Fruit fly (Drosophila melanogaster) whole organism, embryonic: ENCODE measurements around the gene CG1299.
A peak's percentile ranks its signal among the peaks of the same experiment; 100 is the strongest.

Source experiments
- B-H2 ChIP-seq: fragments of 200-800 bp; sonication (Bioruptor generic); optimal IDR thresholded peaks from 2 replicates; lab custom pipeline; 2018; ENCODE audit warnings: missing biosample characterization, mild to moderate bottlenecking, missing genetic modification characterization
- CG10565 ChIP-seq: fragments of 200-800 bp; sonication (Bioruptor generic); optimal IDR thresholded peaks from 3 replicates; lab custom pipeline; 2016; ENCODE audit warnings: missing biosample characterization, mild to moderate bottlenecking, missing genetic modification characterization
- CG12071 ChIP-seq: fragments of 200-800 bp; sonication (Bioruptor generic); optimal IDR thresholded peaks from 3 replicates; lab custom pipeline; 2018; ENCODE audit warnings: missing biosample characterization, mild to moderate bottlenecking, missing genetic modification characterization
- CG12659 ChIP-seq: fragments of 200-800 bp; sonication (Bioruptor generic); optimal IDR thresholded peaks from 3 replicates; lab custom pipeline; 2017; ENCODE audit warnings: mild to moderate bottlenecking, missing biosample characterization, missing genetic modification reagents, missing genetic modification characterization
- CG13287 ChIP-seq: fragments of 200-800 bp; sonication (Bioruptor generic); IDR thresholded peaks from 2 replicates; pipeline ENCODE4 v1.3.6; 2022; ENCODE audit warnings: missing biosample characterization, missing genetic modification characterization; ENCODE audit not compliant: partially characterized antibody
- CG13894 ChIP-seq: fragments of 200-800 bp; sonication (Bioruptor generic); optimal IDR thresholded peaks from 3 replicates; lab custom pipeline; 2018; ENCODE audit warnings: missing biosample characterization, mild to moderate bottlenecking, missing genetic modification characterization, moderate library complexity
- CG14441 ChIP-seq: fragments of 200-800 bp; sonication (Bioruptor generic); IDR thresholded peaks from 2 replicates; pipeline ENCODE4 v1.3.6; 2022; ENCODE audit warnings: missing biosample characterization, missing genetic modification characterization
- CG15479 ChIP-seq: fragments of 200-800 bp; sonication (Bioruptor generic); optimal IDR thresholded peaks from 3 replicates; lab custom pipeline; 2019; ENCODE audit warnings: missing biosample characterization, mild to moderate bottlenecking, missing genetic modification characterization, moderate library complexity
- CG17802 ChIP-seq: fragments of 200-800 bp; sonication (Bioruptor generic); optimal IDR thresholded peaks from 2 replicates; lab custom pipeline; 2018; ENCODE audit warnings: missing biosample characterization, mild to moderate bottlenecking, missing genetic modification characterization, moderate library complexity
- CG17912 ChIP-seq: fragments of 200-800 bp; sonication (Bioruptor generic); optimal IDR thresholded peaks from 2 replicates; lab custom pipeline; 2018; ENCODE audit warnings: missing biosample characterization, mild to moderate bottlenecking, missing genetic modification characterization
- CG2116 ChIP-seq: fragments of 200-800 bp; sonication (Bioruptor generic); optimal IDR thresholded peaks from 3 replicates; lab custom pipeline; 2018; ENCODE audit warnings: missing biosample characterization, mild to moderate bottlenecking, missing genetic modification characterization
- CG2120 ChIP-seq: fragments of 200-800 bp; sonication (Bioruptor generic); optimal IDR thresholded peaks from 3 replicates; lab custom pipeline; 2016; ENCODE audit warnings: missing biosample characterization, missing genetic modification characterization
- CG2202 ChIP-seq: fragments of 200-800 bp; sonication (Bioruptor generic); optimal IDR thresholded peaks from 2 replicates; lab custom pipeline; 2018; ENCODE audit warnings: missing biosample characterization, mild to moderate bottlenecking, missing genetic modification characterization
- CG2875 ChIP-seq: fragments of 200-800 bp; sonication (Bioruptor generic); optimal IDR thresholded peaks from 2 replicates; lab custom pipeline; 2017; ENCODE audit warnings: missing biosample characterization, mild to moderate bottlenecking, missing genetic modification characterization, missing genetic modification reagents
- CG31365 ChIP-seq: fragments of 200-800 bp; sonication (Bioruptor generic); optimal IDR thresholded peaks from 2 replicates; lab custom pipeline; 2018; ENCODE audit warnings: missing biosample characterization, mild to moderate bottlenecking, missing genetic modification characterization
- CG32532 ChIP-seq: fragments of 200-800 bp; sonication (Bioruptor generic); IDR thresholded peaks from 2 replicates; pipeline ENCODE4 v1.3.6; 2022; ENCODE audit warnings: missing biosample characterization, missing genetic modification characterization
- CG34376 ChIP-seq: fragments of 200-800 bp; sonication (Bioruptor generic); optimal IDR thresholded peaks from 2 replicates; lab custom pipeline; 2018; ENCODE audit warnings: missing biosample characterization, mild to moderate bottlenecking, missing genetic modification characterization
- CG3847 ChIP-seq: fragments of 200-800 bp; sonication (Bioruptor generic); IDR thresholded peaks from 2 replicates; pipeline ENCODE4 v1.3.6; 2022; ENCODE audit warnings: missing biosample characterization, missing genetic modification characterization
- CG4707 ChIP-seq: fragments of 200-800 bp; sonication (Bioruptor generic); optimal IDR thresholded peaks from 2 replicates; lab custom pipeline; 2018; ENCODE audit warnings: missing biosample characterization, mild to moderate bottlenecking, missing genetic modification characterization, moderate library complexity
- CG7839 ChIP-seq: fragments of 200-800 bp; sonication (Bioruptor generic); optimal IDR thresholded peaks from 3 replicates; lab custom pipeline; 2018; ENCODE audit warnings: missing biosample characterization, mild to moderate bottlenecking, missing genetic modification characterization, moderate library complexity
- CG9609 ChIP-seq: fragments of 200-800 bp; sonication (Bioruptor generic); optimal IDR thresholded peaks from 3 replicates; lab custom pipeline; 2016; ENCODE audit warnings: missing biosample characterization, missing genetic modification characterization
- Dbx ChIP-seq: fragments of 200-800 bp; sonication (Bioruptor generic); IDR thresholded peaks from 3 replicates; pipeline ENCODE4 v1.3.6; 2022; ENCODE audit warnings: missing biosample characterization, missing genetic modification characterization
- Deaf1 ChIP-seq: fragments of 200-800 bp; optimal IDR thresholded peaks from 3 replicates; lab custom pipeline; 2019; ENCODE audit warnings: missing biosample characterization, mild to moderate bottlenecking, missing genetic modification characterization, moderate library complexity
- Doc3 ChIP-seq: fragments of 200-800 bp; sonication (Bioruptor generic); IDR thresholded peaks from 3 replicates; pipeline ENCODE4 v1.3.6; 2022; ENCODE audit warnings: missing biosample characterization, missing genetic modification characterization; ENCODE audit not compliant: partially characterized antibody
- Drgx ChIP-seq: fragments of 200-800 bp; sonication (Bioruptor generic); IDR thresholded peaks from 2 replicates; pipeline ENCODE4 v1.3.6; 2022; ENCODE audit warnings: missing biosample characterization, missing genetic modification characterization
- Fer3 ChIP-seq: fragments of 200-800 bp; sonication (Bioruptor generic); optimal IDR thresholded peaks from 2 replicates; lab custom pipeline; 2018; ENCODE audit warnings: missing biosample characterization, mild to moderate bottlenecking, missing genetic modification characterization, moderate library complexity
- Hand ChIP-seq: fragments of 200-800 bp; sonication (Bioruptor generic); optimal IDR thresholded peaks from 2 replicates; lab custom pipeline; 2017; ENCODE audit warnings: mild to moderate bottlenecking, missing biosample characterization, missing genetic modification reagents, missing genetic modification characterization
- Mrtf ChIP-seq: fragments of 200-800 bp; sonication (Bioruptor generic); IDR thresholded peaks from 3 replicates; pipeline ENCODE4 v1.3.6; 2022; ENCODE audit warnings: missing biosample characterization, missing genetic modification characterization
- NK7.1 ChIP-seq: fragments of 200-800 bp; sonication (Bioruptor generic); optimal IDR thresholded peaks from 3 replicates; lab custom pipeline; 2016; ENCODE audit warnings: missing biosample characterization, missing genetic modification characterization
- PHDP ChIP-seq: fragments of 200-800 bp; sonication (Bioruptor generic); optimal IDR thresholded peaks from 3 replicates; lab custom pipeline; 2018; ENCODE audit warnings: missing biosample characterization, mild to moderate bottlenecking, missing genetic modification characterization, moderate library complexity
- ase ChIP-seq: fragments of 200-800 bp; sonication (Bioruptor generic); IDR thresholded peaks from 3 replicates; pipeline ENCODE4 v1.3.6; 2022; ENCODE audit warnings: missing biosample characterization, missing genetic modification characterization
- ato ChIP-seq: fragments of 200-800 bp; sonication (Bioruptor generic); IDR thresholded peaks from 2 replicates; pipeline ENCODE4 v1.3.6; 2022; ENCODE audit warnings: missing biosample characterization, missing genetic modification characterization; ENCODE audit not compliant: partially characterized antibody
- bigmax ChIP-seq: fragments of 200-800 bp; sonication (Bioruptor generic); optimal IDR thresholded peaks from 2 replicates; lab custom pipeline; 2018; ENCODE audit warnings: missing biosample characterization, mild to moderate bottlenecking, missing genetic modification characterization
- ci ChIP-seq: fragments of 200-800 bp; sonication (Bioruptor generic); IDR thresholded peaks from 3 replicates; pipeline ENCODE4 v1.3.6; 2022; ENCODE audit warnings: missing biosample characterization, missing genetic modification characterization
- corto ChIP-seq: fragments of 200-800 bp; sonication (Bioruptor generic); optimal IDR thresholded peaks from 2 replicates; lab custom pipeline; 2016; ENCODE audit warnings: missing biosample characterization, mild to moderate bottlenecking, missing genetic modification characterization, moderate library complexity
- crol ChIP-seq: fragments of 200-800 bp; sonication (Bioruptor generic); IDR thresholded peaks from 2 replicates; pipeline ENCODE4 v1.3.6; 2022; ENCODE audit warnings: missing biosample characterization, missing genetic modification characterization
- dimm ChIP-seq: fragments of 200-800 bp; sonication (Bioruptor generic); IDR thresholded peaks from 2 replicates; pipeline ENCODE4 v1.3.6; 2022; ENCODE audit warnings: missing biosample characterization, missing genetic modification characterization
- exex ChIP-seq: fragments of 200-800 bp; sonication (Bioruptor generic); optimal IDR thresholded peaks from 4 replicates; lab custom pipeline; 2018; ENCODE audit warnings: missing biosample characterization, mild to moderate bottlenecking, missing genetic modification characterization, moderate library complexity
- fru ChIP-seq: fragments of >200 bp; optimal IDR thresholded peaks from 2 replicates; lab custom pipeline; 2017
- grn ChIP-seq: fragments of 200-800 bp; sonication (Bioruptor generic); optimal IDR thresholded peaks from 3 replicates; lab custom pipeline; 2017; ENCODE audit warnings: missing biosample characterization, missing genetic modification characterization
- ham ChIP-seq: fragments of 200-800 bp; sonication (Bioruptor generic); IDR thresholded peaks from 2 replicates; pipeline ENCODE4 v1.3.6; 2022; ENCODE audit warnings: missing biosample characterization, missing genetic modification characterization
- her ChIP-seq: fragments of 200-800 bp; sonication (Bioruptor generic); optimal IDR thresholded peaks from 2 replicates; lab custom pipeline; 2016; ENCODE audit warnings: missing biosample characterization, missing genetic modification characterization
- lab ChIP-seq: fragments of 200-800 bp; sonication (Bioruptor generic); optimal IDR thresholded peaks from 3 replicates; lab custom pipeline; 2017; ENCODE audit warnings: missing biosample characterization, missing genetic modification characterization, mild to moderate bottlenecking, moderate library complexity, missing genetic modification reagents
- lmd ChIP-seq: fragments of 200-800 bp; sonication (Bioruptor generic); IDR thresholded peaks from 2 replicates; pipeline ENCODE4 v1.3.6; 2022; ENCODE audit warnings: missing biosample characterization, missing genetic modification characterization
- onecut ChIP-seq: fragments of 200-800 bp; sonication (Bioruptor generic); IDR thresholded peaks from 2 replicates; pipeline ENCODE4 v1.3.6; 2022; ENCODE audit warnings: missing biosample characterization, missing genetic modification characterization
- shn ChIP-seq: fragments of 200-800 bp; sonication (Bioruptor generic); optimal IDR thresholded peaks from 3 replicates; lab custom pipeline; 2016; ENCODE audit warnings: missing biosample characterization, missing genetic modification characterization
- so ChIP-seq: fragments of 200-800 bp; sonication (Bioruptor generic); IDR thresholded peaks from 3 replicates; pipeline ENCODE4 v1.3.6; 2022; ENCODE audit warnings: missing biosample characterization, missing genetic modification characterization
- toy ChIP-seq: fragments of 200-800 bp; sonication (Bioruptor generic); IDR thresholded peaks from 2 replicates; pipeline ENCODE4 v1.3.6; 2022; ENCODE audit warnings: missing biosample characterization, missing genetic modification characterization
- zen ChIP-seq: fragments of 200-800 bp; sonication (Bioruptor generic); optimal IDR thresholded peaks from 3 replicates; lab custom pipeline; 2018; ENCODE audit warnings: missing biosample characterization, mild to moderate bottlenecking, missing genetic modification characterization, moderate library complexity

The CG1299 gene

dm6 chr3L:4116490-4117367 is 31.8 kb upstream of the CG1299 start (continued):
- TF ChIP-seq CG9609 (GFP tag; lab: Kevin White, UChicago): no peak
- TF ChIP-seq CG3847 (GFP tag; lab: Robert Waterston, UW): no peak
- no peak for TF ChIP-seq CG2116
- TF ChIP-seq shn (GFP tag; lab: Kevin White, UChicago): no peak
- peak; percentile 18 for TF ChIP-seq CG2120 (GFP tag; lab: Kevin White, UChicago)
- TF ChIP-seq ase (GFP tag; lab: Robert Waterston, UW): no peak
- TF ChIP-seq ham (GFP tag; lab: Robert Waterston, UW): no peak
- no peak for TF ChIP-seq her
- no peak for TF ChIP-seq CG4707 (GFP tag; lab: Kevin White, UChicago)
- no peak for TF ChIP-seq CG7839 (tag; lab: Kevin White, UChicago)
- TF ChIP-seq bigmax (GFP tag; lab: Kevin White, UChicago): no peak
- no peak for TF ChIP-seq CG17802 (tag; lab: Kevin White, UChicago)
- no peak for TF ChIP-seq CG10565
- no peak for TF ChIP-seq CG14441 (GFP tag; lab: Robert Waterston, UW)
- peak; percentile 13 for TF ChIP-seq lab
- TF ChIP-seq Drgx: peak; percentile 37; the same call in 1 of the 2 replicates
- no peak for TF ChIP-seq toy (GFP tag; lab: Robert Waterston, UW)
- TF ChIP-seq grn: peak; percentile 49
- no peak for TF ChIP-seq onecut
- no peak for TF ChIP-seq CG13894
- TF ChIP-seq so (GFP tag; lab: Robert Waterston, UW): no peak
- TF ChIP-seq PHDP: peak; percentile 16
- TF ChIP-seq CG31365 (tag; lab: Kevin White, UChicago): no peak
- peak; percentile 22 for TF ChIP-seq CG2875 (GFP tag; lab: Kevin White, UChicago)
- no peak for TF ChIP-seq zen (tag; lab: Kevin White, UChicago)
- no peak for TF ChIP-seq CG12071 (GFP tag; lab: Kevin White, UChicago)
- peak; percentile 12 for TF ChIP-seq CG34376 (GFP tag; lab: Kevin White, UChicago)
- no peak for TF ChIP-seq Deaf1
- peak; percentile 3 for TF ChIP-seq CG2202
- peak; percentile 55; the same call in 2 of the 3 replicates for TF ChIP-seq ci
- TF ChIP-seq Mrtf (GFP tag; lab: Robert Waterston, UW): no peak
- no peak for TF ChIP-seq NK7.1 (GFP tag; lab: Kevin White, UChicago)
- TF ChIP-seq CG17912: no peak
- TF ChIP-seq fru: no peak
- TF ChIP-seq CG13287: no peak
- TF ChIP-seq CG32532: peak; percentile 9; the same call in 1 of the 2 replicates
- TF ChIP-seq CG12659 (GFP tag; lab: Kevin White, UChicago): no peak
- no peak for TF ChIP-seq Doc3 (GFP tag; lab: Robert Waterston, UW)
- TF ChIP-seq CG15479 (GFP tag; lab: Kevin White, UChicago): no peak
- no peak for TF ChIP-seq Hand (GFP tag; lab: Kevin White, UChicago)
- no peak for TF ChIP-seq ato (GFP tag; lab: Robert Waterston, UW)
- no peak for TF ChIP-seq dimm (GFP tag; lab: Robert Waterston, UW)
- TF ChIP-seq B-H2 (GFP tag; lab: Kevin White, UChicago): no peak
- TF ChIP-seq corto: no peak
- peak; percentile 33 for TF ChIP-seq exex
- TF ChIP-seq lmd (GFP tag; lab: Robert Waterston, UW): no peak
- TF ChIP-seq crol: no peak
- TF ChIP-seq Fer3 (tag; lab: Kevin White, UChicago): peak; percentile 10
- TF ChIP-seq Dbx (GFP tag; lab: Robert Waterston, UW): no peak
